Fruit fly (Drosophila melanogaster) whole organism, embryonic: ENCODE results near the gene Sys1.

Experiments
- Abd-B ChIP-seq: fragments of 200-800 bp; sonication (Bioruptor generic); optimal IDR thresholded peaks from 2 replicates; lab custom pipeline; 2018; ENCODE audit warnings: missing biosample characterization, mild to moderate bottlenecking, missing genetic modification characterization, moderate library complexity
- Awh ChIP-seq: fragments of 200-800 bp; sonication (Bioruptor generic); IDR thresholded peaks from 2 replicates; pipeline ENCODE4, ENCODE4 v1.3.6; 2022; ENCODE audit warnings: missing biosample characterization, missing genetic modification characterization
- CG10274 ChIP-seq: fragments of 200-800 bp; sonication (Bioruptor generic); optimal IDR thresholded peaks from 3 replicates; lab custom pipeline; 2017; ENCODE audit warnings: missing biosample characterization, mild to moderate bottlenecking, missing genetic modification characterization
- CG10321 ChIP-seq: fragments of 200-800 bp; sonication (Bioruptor generic); IDR thresholded peaks from 2 replicates; pipeline ENCODE4 v1.3.6; 2022; ENCODE audit warnings: missing biosample characterization, missing genetic modification characterization
- CG11398 ChIP-seq: fragments of 200-800 bp; sonication (Bioruptor generic); optimal IDR thresholded peaks from 2 replicates; lab custom pipeline; 2016; ENCODE audit warnings: missing biosample characterization, missing genetic modification characterization
- CG11695 ChIP-seq: fragments of 200-800 bp; sonication (Bioruptor generic); IDR thresholded peaks from 3 replicates; pipeline ENCODE4 v1.3.6; 2022; ENCODE audit warnings: missing biosample characterization, missing genetic modification characterization
- CG12942 ChIP-seq: fragments of 200-800 bp; sonication (Bioruptor generic); optimal IDR thresholded peaks from 3 replicates; lab custom pipeline; 2016; ENCODE audit warnings: missing biosample characterization, missing genetic modification characterization
- CG1647 ChIP-seq: fragments of 200-800 bp; sonication (Bioruptor generic); optimal IDR thresholded peaks from 3 replicates; lab custom pipeline; 2016; ENCODE audit warnings: missing biosample characterization, missing genetic modification characterization
- CG17802 ChIP-seq: fragments of 200-800 bp; sonication (Bioruptor generic); optimal IDR thresholded peaks from 2 replicates; lab custom pipeline; 2018; ENCODE audit warnings: missing biosample characterization, mild to moderate bottlenecking, missing genetic modification characterization, moderate library complexity
- CG4730 ChIP-seq: fragments of 200-800 bp; sonication (Bioruptor generic); IDR thresholded peaks from 2 replicates; pipeline ENCODE4 v1.3.6; 2022; ENCODE audit warnings: missing biosample characterization, missing genetic modification characterization
- CG5953 ChIP-seq: fragments of 200-800 bp; sonication (Bioruptor generic); IDR thresholded peaks from 2 replicates; pipeline ENCODE4 v1.3.6; 2022; ENCODE audit warnings: missing biosample characterization, missing genetic modification characterization
- CG6254 ChIP-seq: fragments of 200-800 bp; sonication (Bioruptor generic); optimal IDR thresholded peaks from 3 replicates; lab custom pipeline; 2017; ENCODE audit warnings: mild to moderate bottlenecking, missing biosample characterization, missing genetic modification reagents, missing genetic modification characterization
- CTCF ChIP-seq: fragments of 200-800 bp; sonication (Bioruptor generic); optimal IDR thresholded peaks from 2 replicates; lab custom pipeline; 2017; ENCODE audit warnings: missing biosample characterization, mild to moderate bottlenecking, missing genetic modification characterization, moderate library complexity
- CrebB ChIP-seq: fragments of 200-800 bp; sonication (Bioruptor generic); optimal IDR thresholded peaks from 3 replicates; lab custom pipeline; 2018; ENCODE audit warnings: missing biosample characterization, mild to moderate bottlenecking, missing genetic modification characterization
- Dip2 ChIP-seq: fragments of 200-800 bp; sonication (Bioruptor generic); IDR thresholded peaks from 2 replicates; pipeline ENCODE4 v1.3.6; 2022; ENCODE audit warnings: missing biosample characterization, missing genetic modification characterization
- Doc2 ChIP-seq: fragments of 200-800 bp; sonication (Bioruptor generic); IDR thresholded peaks from 2 replicates; pipeline ENCODE4 v1.3.6; 2022; ENCODE audit warnings: missing biosample characterization, missing genetic modification characterization
- Dp ChIP-seq: fragments of 200-800 bp; sonication (Bioruptor generic); optimal IDR thresholded peaks from 2 replicates; lab custom pipeline; 2018; ENCODE audit warnings: missing biosample characterization, mild to moderate bottlenecking, missing genetic modification characterization, moderate library complexity
- Ets65A ChIP-seq: fragments of 200-800 bp; sonication (Bioruptor generic); peaks from one replicate; lab custom pipeline; 2016; ENCODE audit warnings: missing biosample characterization, missing genetic modification characterization
- Fer3 ChIP-seq: fragments of 200-800 bp; sonication (Bioruptor generic); optimal IDR thresholded peaks from 2 replicates; lab custom pipeline; 2018; ENCODE audit warnings: missing biosample characterization, mild to moderate bottlenecking, missing genetic modification characterization, moderate library complexity
- HmgD ChIP-seq: fragments of 200-800 bp; sonication (Bioruptor generic); optimal IDR thresholded peaks from 3 replicates; lab custom pipeline; 2016; ENCODE audit warnings: missing biosample characterization, missing genetic modification characterization
- Hr39 ChIP-seq: fragments of >200 bp; optimal IDR thresholded peaks from 2 replicates; lab custom pipeline; 2017
- Jarid2 ChIP-seq: fragments of 200-800 bp; sonication (Bioruptor generic); optimal IDR thresholded peaks from 3 replicates; lab custom pipeline; 2017; ENCODE audit warnings: mild to moderate bottlenecking, missing biosample characterization, missing genetic modification reagents, missing genetic modification characterization
- MTF-1 ChIP-seq: fragments of 200-800 bp; sonication (Bioruptor generic); optimal IDR thresholded peaks from 2 replicates; lab custom pipeline; 2018; ENCODE audit warnings: missing biosample characterization, mild to moderate bottlenecking, missing genetic modification characterization, borderline replicate concordance
- Med ChIP-seq: fragments of 200-800 bp; sonication (Bioruptor generic); peaks from one replicate; lab custom pipeline; 2016; ENCODE audit warnings: missing biosample characterization, missing genetic modification characterization, mild to moderate bottlenecking, inconsistent platforms, moderate library complexity
- NK7.1 ChIP-seq: fragments of 200-800 bp; sonication (Bioruptor generic); optimal IDR thresholded peaks from 3 replicates; lab custom pipeline; 2016; ENCODE audit warnings: missing biosample characterization, missing genetic modification characterization
- Tbp ChIP-seq: fragments of >200 bp; optimal IDR thresholded peaks from 2 replicates; lab custom pipeline; 2018; ENCODE audit warnings: missing biosample characterization, missing genetic modification characterization
- YL-1 ChIP-seq: fragments of 200-800 bp; sonication (Bioruptor generic); optimal IDR thresholded peaks from 3 replicates; lab custom pipeline; 2017; ENCODE audit warnings: missing biosample characterization, mild to moderate bottlenecking, missing genetic modification characterization
- ab ChIP-seq: fragments of 200-800 bp; sonication (Bioruptor generic); optimal IDR thresholded peaks from 2 replicates; lab custom pipeline; 2016; ENCODE audit warnings: missing biosample characterization, missing genetic modification characterization
- ash1 ChIP-seq: fragments of 200-800 bp; sonication (Bioruptor generic); optimal IDR thresholded peaks from 2 replicates; lab custom pipeline; 2018; ENCODE audit warnings: missing biosample characterization, mild to moderate bottlenecking, missing genetic modification characterization
- eve ChIP-seq, 2 experiments: fragments of >200 bp; optimal IDR thresholded peaks; 2 replicates each; lab custom pipeline; 2017; ENCODE audit warnings: missing biosample characterization in 2 of 2, missing genetic modification characterization in 2 of 2
- gce ChIP-seq: fragments of 200-800 bp; sonication (Bioruptor generic); IDR thresholded peaks from 3 replicates; pipeline ENCODE4 v1.3.6; 2022; ENCODE audit warnings: missing biosample characterization, missing genetic modification characterization
- gsb ChIP-seq: fragments of 200-800 bp; sonication (Bioruptor generic); IDR thresholded peaks from 2 replicates; pipeline ENCODE4 v1.3.6; 2022; ENCODE audit warnings: missing biosample characterization, missing genetic modification characterization
- nmo ChIP-seq: fragments of 200-800 bp; sonication (Bioruptor generic); optimal IDR thresholded peaks from 2 replicates; lab custom pipeline; 2018; ENCODE audit warnings: missing biosample characterization, mild to moderate bottlenecking, missing genetic modification characterization, moderate library complexity
- oc ChIP-seq: fragments of 200-800 bp; sonication (Bioruptor generic); optimal IDR thresholded peaks from 2 replicates; lab custom pipeline; 2018; ENCODE audit warnings: missing biosample characterization, mild to moderate bottlenecking, missing genetic modification characterization, moderate library complexity
- pros ChIP-seq: fragments of 200-800 bp; sonication (Bioruptor generic); optimal IDR thresholded peaks from 3 replicates; lab custom pipeline; 2019; ENCODE audit warnings: missing biosample characterization, mild to moderate bottlenecking, missing genetic modification characterization, moderate library complexity
- pzg ChIP-seq: fragments of 200-800 bp; sonication (Bioruptor generic); optimal IDR thresholded peaks from 3 replicates; lab custom pipeline; 2018; ENCODE audit warnings: missing biosample characterization, mild to moderate bottlenecking, missing genetic modification characterization, moderate library complexity
- sens ChIP-seq: fragments of 200-800 bp; sonication (Bioruptor generic); peaks from one replicate; lab custom pipeline; 2016; ENCODE audit warnings: missing biosample characterization, missing genetic modification characterization
- sima ChIP-seq: fragments of 200-800 bp; sonication (Bioruptor generic); optimal IDR thresholded peaks from 2 replicates; lab custom pipeline; 2016; ENCODE audit warnings: missing biosample characterization, missing genetic modification characterization
- sqz ChIP-seq: fragments of 200-800 bp; sonication (Bioruptor generic); optimal IDR thresholded peaks from 3 replicates; lab custom pipeline; 2018; ENCODE audit warnings: missing biosample characterization, mild to moderate bottlenecking, missing genetic modification characterization
- sug ChIP-seq: fragments of 200-800 bp; optimal IDR thresholded peaks from 2 replicates; lab custom pipeline; 2019; ENCODE audit warnings: missing biosample characterization, mild to moderate bottlenecking, missing genetic modification characterization, moderate library complexity
- tin ChIP-seq: fragments of 200-800 bp; sonication (Bioruptor generic); optimal IDR thresholded peaks from 3 replicates; lab custom pipeline; 2016; ENCODE audit warnings: missing biosample characterization, missing genetic modification characterization
- ttk ChIP-seq: fragments of 200-800 bp; sonication (Bioruptor generic); IDR thresholded peaks from 2 replicates; pipeline ENCODE4 v2.1.2; 2022; ENCODE audit warnings: missing biosample characterization, missing genetic modification characterization
- unpg ChIP-seq: fragments of 200-800 bp; sonication (Bioruptor generic); optimal IDR thresholded peaks from 3 replicates; lab custom pipeline; 2018; ENCODE audit warnings: missing biosample characterization, mild to moderate bottlenecking, missing genetic modification characterization, moderate library complexity
- wdn ChIP-seq: fragments of 200-800 bp; sonication (Bioruptor generic); IDR thresholded peaks from 2 replicates; pipeline ENCODE4 v1.3.6; 2022; ENCODE audit warnings: missing biosample characterization, missing genetic modification characterization
- wek ChIP-seq: fragments of 200-800 bp; sonication (Bioruptor generic); optimal IDR thresholded peaks from 3 replicates; lab custom pipeline; 2018; ENCODE audit warnings: missing biosample characterization, mild to moderate bottlenecking, missing genetic modification characterization, moderate library complexity

Sys1 gene

dm6 chr3R:8650741-8651140, 1.9 kb upstream of the Sys1 start, which contains the start of the genes Mkk4 and SLIRP2 (continued):
- TF ChIP-seq CG11695 (GFP tag; lab: Robert Waterston, UW): peak; percentile 99
- peak; percentile 99 for TF ChIP-seq CG4730 (GFP tag; lab: Robert Waterston, UW)
- TF ChIP-seq ttk: peak; percentile 99
- TF ChIP-seq Fer3 (tag; lab: Kevin White, UChicago): peak; percentile 99
- TF ChIP-seq pzg (GFP tag; lab: Kevin White, UChicago): peak; percentile 85
- no peak for TF ChIP-seq Hr39 (lab: Kevin White, UChicago)
- peak; percentile 99 for TF ChIP-seq unpg
- TF ChIP-seq Dp: peak; percentile 48
- peak; percentile 99 for TF ChIP-seq Awh (GFP tag; lab: Robert Waterston, UW)
- peak; percentile 87 for TF ChIP-seq CG10321 (GFP tag; lab: Robert Waterston, UW)
- TF ChIP-seq eve (GFP tag; optimal IDR thresholded peaks at IDR 0.05; lab: Kevin White, UChicago): peak in 1 of 2 experiments; percentile 7
- TF ChIP-seq wdn (GFP tag; lab: Robert Waterston, UW): peak; percentile 98
- TF ChIP-seq CTCF (GFP tag; lab: Kevin White, UChicago): peak; percentile 75
- peak; percentile 73 for TF ChIP-seq pros
- peak; percentile 98 for TF ChIP-seq NK7.1 (GFP tag; lab: Kevin White, UChicago)
- peak; percentile 100 for TF ChIP-seq nmo (GFP tag; lab: Kevin White, UChicago)
- TF ChIP-seq Abd-B: peak; percentile 99
- peak; percentile 98 for TF ChIP-seq gce (GFP tag; lab: Robert Waterston, UW)
- TF ChIP-seq MTF-1 (GFP tag; lab: Kevin White, UChicago): peak; percentile 97
- TF ChIP-seq sug: peak; percentile 98
- TF ChIP-seq tin (GFP tag; lab: Kevin White, UChicago): peak; percentile 99
- peak; percentile 97 for TF ChIP-seq ab (GFP tag; lab: Kevin White, UChicago)
- TF ChIP-seq Jarid2 (GFP tag; lab: Kevin White, UChicago): peak; percentile 91
- peak; percentile 98 for TF ChIP-seq HmgD (GFP tag; lab: Kevin White, UChicago)
- peak; percentile 91 for TF ChIP-seq wek
- TF ChIP-seq Dip2 (GFP tag; lab: Robert Waterston, UW): peak; percentile 78
- peak; percentile 98 for TF ChIP-seq CrebB
- peak; percentile 96 for TF ChIP-seq Doc2
- peak; percentile 99 for TF ChIP-seq CG1647
- TF ChIP-seq YL-1 (GFP tag; lab: Kevin White, UChicago): peak; percentile 98
- TF ChIP-seq CG5953: peak; percentile 98
- TF ChIP-seq sima (GFP tag; lab: Kevin White, UChicago): peak; percentile 97
- peak; percentile 98 for TF ChIP-seq CG11398 (GFP tag; lab: Kevin White, UChicago)
- TF ChIP-seq Tbp (GFP tag; lab: Kevin White, UChicago): no peak
- peak; percentile 99 for TF ChIP-seq oc (tag; lab: Kevin White, UChicago)
- TF ChIP-seq CG12942 (GFP tag; lab: Kevin White, UChicago): peak; percentile 98
- peak; percentile 96 for TF ChIP-seq sqz
- peak; percentile 92 for TF ChIP-seq CG17802 (tag; lab: Kevin White, UChicago)
- TF ChIP-seq CG10274 (GFP tag; lab: Kevin White, UChicago): peak; percentile 92

DNA sequence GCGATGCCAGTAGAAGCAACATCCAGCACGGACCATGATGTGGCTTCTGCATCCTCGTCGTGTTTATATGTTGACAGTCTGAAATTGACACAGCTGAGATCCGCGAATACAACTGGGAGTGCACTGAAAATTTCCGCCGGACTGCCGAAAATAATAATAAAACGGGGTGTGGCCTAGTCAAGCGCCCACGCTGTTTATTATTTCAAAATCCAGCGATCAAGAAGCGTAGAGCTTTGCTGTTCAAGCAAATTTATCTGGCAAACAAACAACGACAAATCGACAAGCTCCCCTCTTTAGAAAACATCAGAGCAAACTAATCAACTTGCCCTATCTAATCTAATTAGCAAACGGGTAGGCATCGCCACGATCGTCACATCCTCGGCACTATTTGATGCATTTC, 1.4 kb downstream of the Sys1 start:
- TF ChIP-seq Med (GFP tag; lab: Kevin White, UChicago) (peak; percentile 75), gsb (GFP tag; lab: Robert Waterston, UW) (0 out of 2 replicates have a peak, but pooled peaks have one; percentile 29), ash1 (GFP tag; lab: Kevin White, UChicago) (no peak), CG6254 (GFP tag; lab: Kevin White, UChicago) (no peak), Ets65A (GFP tag; lab: Kevin White, UChicago) (peak; percentile 71), sens (GFP tag; lab: Kevin White, UChicago) (peak; percentile 53)
- TF ChIP-seq, all 482 proteins: peak for 4
